Worm (Caenorhabditis elegans) whole organism, mixed stage, embryonic: Measurements from ENCODE around the gene gop-1.

Source experiments
- drap-1 ChIP-seq: fragments of 200-800 bp; sonication (Bioruptor generic); optimal IDR thresholded peaks from 3 replicates; lab custom pipeline; 2018; ENCODE audit warnings: mild to moderate bottlenecking, missing genetic modification characterization, missing compliant biosample characterization
- elt-1 ChIP-seq: sonication (generic microtip); optimal IDR thresholded peaks from 2 replicates; lab custom pipeline; 2017; ENCODE audit warnings: missing genetic modification characterization, mild to moderate bottlenecking, missing compliant biosample characterization, antibody characterized with exemption, moderate library complexity, borderline replicate concordance; ENCODE audit not compliant: insufficient read depth
- elt-3 ChIP-seq: fragments of 150-350 bp; optimal IDR thresholded peaks from 2 replicates; lab custom pipeline; 2014; ENCODE audit warnings: missing biosample characterization, missing genetic modification characterization
- hlh-1 ChIP-seq: fragments of 150-350 bp; optimal IDR thresholded peaks from 2 replicates; lab custom pipeline; 2014; ENCODE audit warnings: missing biosample characterization, missing genetic modification reagents, missing genetic modification characterization
- snpc-4 ChIP-seq: fragments of 150-350 bp; optimal IDR thresholded peaks from 2 replicates; lab custom pipeline; 2014; ENCODE audit warnings: missing biosample characterization, missing genetic modification characterization

DNA sequence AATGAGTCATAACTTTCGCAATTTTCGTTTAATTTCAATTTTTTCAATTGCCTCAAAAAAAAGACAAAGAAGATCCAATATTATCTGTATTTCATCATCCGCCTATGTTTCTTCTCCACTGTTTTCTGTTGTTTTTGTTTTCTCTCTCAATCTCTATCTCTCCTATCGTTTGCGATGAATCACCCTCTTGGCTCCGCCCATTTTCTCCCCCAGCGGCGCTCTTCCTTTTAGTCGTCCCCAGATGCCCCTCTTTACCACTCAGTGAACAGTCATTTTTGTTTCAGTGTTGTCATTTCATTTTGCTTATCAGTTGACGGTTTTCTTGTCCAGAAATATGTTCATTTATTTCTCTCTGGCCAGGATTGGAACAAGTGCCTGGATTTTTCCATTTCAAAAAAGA is 29.3 kb upstream of the gop-1 start:
- TF ChIP-seq hlh-1 (no peak), elt-1 (no peak), snpc-4 (tag; lab: Kevin White, UChicago) (no peak), elt-3 (tag; lab: Kevin White, UChicago) (no peak), drap-1 (no peak)
